Fruit fly (Drosophila melanogaster) whole organism, embryonic: ENCODE results near the gene Ugt35E2.

Experiments
- Bteb2 ChIP-seq: fragments of 200-800 bp; sonication (Bioruptor generic); optimal IDR thresholded peaks from 2 replicates; lab custom pipeline; 2016; ENCODE audit warnings: missing biosample characterization, missing genetic modification characterization
- CG15269 ChIP-seq: fragments of 200-800 bp; sonication (Bioruptor generic); optimal IDR thresholded peaks from 2 replicates; lab custom pipeline; 2018; ENCODE audit warnings: missing biosample characterization, mild to moderate bottlenecking, missing genetic modification characterization, moderate library complexity
- CG16779 ChIP-seq: fragments of 200-800 bp; sonication (Bioruptor generic); IDR thresholded peaks from 2 replicates; pipeline ENCODE4 v1.3.6; 2022; ENCODE audit warnings: missing biosample characterization, missing genetic modification characterization
- CG18476 ChIP-seq: fragments of 200-800 bp; sonication (Bioruptor generic); optimal IDR thresholded peaks from 2 replicates; lab custom pipeline; 2016; ENCODE audit warnings: missing biosample characterization, mild to moderate bottlenecking, missing genetic modification characterization
- CG2202 ChIP-seq: fragments of 200-800 bp; sonication (Bioruptor generic); optimal IDR thresholded peaks from 2 replicates; lab custom pipeline; 2018; ENCODE audit warnings: missing biosample characterization, mild to moderate bottlenecking, missing genetic modification characterization
- CG30403 ChIP-seq: fragments of 200-800 bp; sonication (Bioruptor generic); optimal IDR thresholded peaks from 3 replicates; lab custom pipeline; 2016; ENCODE audit warnings: missing biosample characterization, missing genetic modification characterization
- CG3281 ChIP-seq: fragments of 200-800 bp; sonication (Bioruptor generic); optimal IDR thresholded peaks from 3 replicates; lab custom pipeline; 2017; ENCODE audit warnings: missing biosample characterization, mild to moderate bottlenecking, missing genetic modification characterization
- CG34376 ChIP-seq: fragments of 200-800 bp; sonication (Bioruptor generic); optimal IDR thresholded peaks from 2 replicates; lab custom pipeline; 2018; ENCODE audit warnings: missing biosample characterization, mild to moderate bottlenecking, missing genetic modification characterization
- CG3726 ChIP-seq: fragments of 200-800 bp; sonication (Bioruptor generic); IDR thresholded peaks from 3 replicates; pipeline ENCODE4, ENCODE4 v1.3.6; 2022; ENCODE audit warnings: missing biosample characterization, missing genetic modification characterization
- CG3847 ChIP-seq: fragments of 200-800 bp; sonication (Bioruptor generic); IDR thresholded peaks from 2 replicates; pipeline ENCODE4 v1.3.6; 2022; ENCODE audit warnings: missing biosample characterization, missing genetic modification characterization
- CG3995 ChIP-seq: fragments of 200-800 bp; sonication (Bioruptor generic); optimal IDR thresholded peaks from 3 replicates; lab custom pipeline; 2016; ENCODE audit warnings: missing biosample characterization, missing genetic modification characterization
- CG7963 ChIP-seq: fragments of 200-800 bp; sonication (Bioruptor generic); IDR thresholded peaks from 3 replicates; pipeline ENCODE4 v1.3.6; 2022; ENCODE audit warnings: missing biosample characterization, missing genetic modification characterization; ENCODE audit not compliant: partially characterized antibody
- Ets65A ChIP-seq: fragments of 200-800 bp; sonication (Bioruptor generic); peaks from one replicate; lab custom pipeline; 2016; ENCODE audit warnings: missing biosample characterization, missing genetic modification characterization
- HmgZ ChIP-seq: fragments of 200-800 bp; sonication (Bioruptor generic); optimal IDR thresholded peaks from 2 replicates; lab custom pipeline; 2018; ENCODE audit warnings: missing biosample characterization, mild to moderate bottlenecking, missing genetic modification characterization
- Pdp1 ChIP-seq, 2 experiments: fragments of 200-800 bp; sonication (Bioruptor generic); optimal IDR thresholded peaks; 3 replicates each; lab custom pipeline; 2016; ENCODE audit warnings: missing biosample characterization in 2 of 2, missing genetic modification characterization in 2 of 2, mild to moderate bottlenecking in 1 of 2, moderate library complexity in 1 of 2
- Trl ChIP-seq, 3 experiments: fragments of >200 bp in 2 of 3; fragments of 200-800 bp in 1 of 3; sonication (Bioruptor generic) in 1 of 3; optimal IDR thresholded peaks; 2 replicates in 1 of 3; 3 replicates in 2 of 3; lab custom pipeline; 2016 to 2017; ENCODE audit warnings: missing biosample characterization in 1 of 3, missing genetic modification characterization in 1 of 3
- Usf ChIP-seq: fragments of 200-800 bp; sonication (Bioruptor generic); optimal IDR thresholded peaks from 2 replicates; lab custom pipeline; 2017; ENCODE audit warnings: missing genotype, missing biosample characterization, missing genetic modification characterization
- amos ChIP-seq: fragments of 200-800 bp; sonication (Bioruptor generic); IDR thresholded peaks from 2 replicates; pipeline ENCODE4 v1.3.6; 2022; ENCODE audit warnings: missing biosample characterization, missing genetic modification characterization; ENCODE audit not compliant: partially characterized antibody
- chinmo ChIP-seq: fragments of 200-800 bp; sonication (Bioruptor generic); IDR thresholded peaks from 4 replicates; pipeline ENCODE4 v1.3.6; 2022; ENCODE audit warnings: missing biosample characterization, missing genetic modification characterization; ENCODE audit not compliant: partially characterized antibody
- chn ChIP-seq: fragments of 200-800 bp; sonication (Bioruptor generic); optimal IDR thresholded peaks from 2 replicates; lab custom pipeline; 2016; ENCODE audit warnings: missing biosample characterization, missing genetic modification characterization
- exex ChIP-seq: fragments of 200-800 bp; sonication (Bioruptor generic); optimal IDR thresholded peaks from 4 replicates; lab custom pipeline; 2018; ENCODE audit warnings: missing biosample characterization, mild to moderate bottlenecking, missing genetic modification characterization, moderate library complexity
- gce ChIP-seq: fragments of 200-800 bp; sonication (Bioruptor generic); IDR thresholded peaks from 3 replicates; pipeline ENCODE4 v1.3.6; 2022; ENCODE audit warnings: missing biosample characterization, missing genetic modification characterization
- grn ChIP-seq: fragments of 200-800 bp; sonication (Bioruptor generic); optimal IDR thresholded peaks from 3 replicates; lab custom pipeline; 2017; ENCODE audit warnings: missing biosample characterization, missing genetic modification characterization
- lab ChIP-seq: fragments of 200-800 bp; sonication (Bioruptor generic); optimal IDR thresholded peaks from 3 replicates; lab custom pipeline; 2017; ENCODE audit warnings: missing biosample characterization, missing genetic modification characterization, mild to moderate bottlenecking, moderate library complexity, missing genetic modification reagents
- mirr ChIP-seq: fragments of 200-800 bp; sonication (Bioruptor generic); optimal IDR thresholded peaks from 3 replicates; lab custom pipeline; 2018; ENCODE audit warnings: missing biosample characterization, mild to moderate bottlenecking, missing genetic modification characterization
- pnt ChIP-seq: fragments of 200-800 bp; sonication (Bioruptor generic); optimal IDR thresholded peaks from 3 replicates; lab custom pipeline; 2016; ENCODE audit warnings: missing biosample characterization, missing genetic modification characterization
- salm ChIP-seq: fragments of 200-800 bp; sonication (Bioruptor generic); optimal IDR thresholded peaks from 2 replicates; lab custom pipeline; 2018; ENCODE audit warnings: missing biosample characterization, mild to moderate bottlenecking, missing genetic modification characterization
- sens ChIP-seq: fragments of 200-800 bp; sonication (Bioruptor generic); peaks from one replicate; lab custom pipeline; 2016; ENCODE audit warnings: missing biosample characterization, missing genetic modification characterization
- sisA ChIP-seq: fragments of 200-800 bp; sonication (Bioruptor generic); IDR thresholded peaks from 2 replicates; pipeline ENCODE4 v1.3.6; 2022; ENCODE audit warnings: missing biosample characterization, missing genetic modification characterization
- sug ChIP-seq: fragments of 200-800 bp; optimal IDR thresholded peaks from 2 replicates; lab custom pipeline; 2019; ENCODE audit warnings: missing biosample characterization, mild to moderate bottlenecking, missing genetic modification characterization, moderate library complexity
- tll ChIP-seq, 2 experiments: fragments of 200-800 bp in 1 of 2; fragments of >200 bp in 1 of 2; sonication (Bioruptor generic) in 1 of 2; optimal IDR thresholded peaks; 2 replicates each; lab custom pipeline; 2017 to 2019; ENCODE audit warnings: missing biosample characterization in 2 of 2, missing genetic modification characterization in 2 of 2, mild to moderate bottlenecking in 1 of 2, moderate library complexity in 1 of 2
- z ChIP-seq: fragments of 200-800 bp; sonication (Bioruptor generic); IDR thresholded peaks from 3 replicates; pipeline ENCODE4 v1.3.6; 2022; ENCODE audit warnings: missing biosample characterization, missing genetic modification characterization

The Ugt35E2 gene

DNA sequence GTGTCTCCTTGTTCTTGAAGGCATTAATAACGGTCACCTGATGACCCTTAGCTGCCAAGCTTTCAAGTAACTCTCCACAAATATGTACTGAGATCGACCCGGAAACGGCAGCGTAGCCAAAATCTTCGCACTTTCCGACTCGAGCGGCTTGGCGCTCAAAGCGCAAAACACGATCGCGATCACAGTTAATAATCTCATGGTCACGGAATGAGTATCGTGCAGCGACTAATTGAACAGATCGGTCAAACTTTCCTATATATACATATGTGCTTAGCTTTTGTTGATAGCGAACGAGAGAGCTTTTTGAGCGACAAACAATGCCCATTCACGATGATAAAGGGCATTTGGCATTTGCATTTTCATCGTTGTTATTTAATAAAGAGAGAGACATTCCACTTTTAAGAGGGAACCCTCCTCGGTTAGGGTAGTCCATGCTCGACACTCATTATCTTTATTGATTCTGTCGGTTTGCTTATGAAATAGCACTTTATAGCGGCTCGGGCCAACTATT is 39.6 kb downstream of the Ugt35E2 start, which contains the start of gene Ugt35C1:
Gene Ugt35C1 (minus strand): TSS at position 213 of the 511 bp plus-strand sequence.
- TF ChIP-seq CG30403: no peak
- peak; percentile 46 for TF ChIP-seq exex
- TF ChIP-seq chinmo (GFP tag; lab: Robert Waterston, UW): 0 out of 4 replicates have a peak, but pooled peaks have one; percentile 22
- no peak for TF ChIP-seq gce (GFP tag; lab: Robert Waterston, UW)
- no peak for TF ChIP-seq Ets65A
- peak in 1 of 2 experiments; percentile 15 for TF ChIP-seq Trl (optimal IDR thresholded peaks at IDR 0.05; lab: Kevin White, UChicago)
- TF ChIP-seq Trl (GFP tag; optimal IDR thresholded peaks at IDR 0.05; lab: Kevin White, UChicago): no peak
- TF ChIP-seq amos (GFP tag; lab: Robert Waterston, UW): peak; percentile 11; the same call in 1 of the 2 replicates
- peak; percentile 16 for TF ChIP-seq lab (GFP tag; lab: Kevin White, UChicago)
- TF ChIP-seq Pdp1 (GFP tag; optimal IDR thresholded peaks at IDR 0.05; lab: Kevin White, UChicago): no peak
- peak; percentile 33 for TF ChIP-seq CG34376 (GFP tag; lab: Kevin White, UChicago)
- TF ChIP-seq CG3995 (GFP tag; lab: Kevin White, UChicago): peak; percentile 67
- TF ChIP-seq sisA (GFP tag; lab: Robert Waterston, UW): no peak

DNA sequence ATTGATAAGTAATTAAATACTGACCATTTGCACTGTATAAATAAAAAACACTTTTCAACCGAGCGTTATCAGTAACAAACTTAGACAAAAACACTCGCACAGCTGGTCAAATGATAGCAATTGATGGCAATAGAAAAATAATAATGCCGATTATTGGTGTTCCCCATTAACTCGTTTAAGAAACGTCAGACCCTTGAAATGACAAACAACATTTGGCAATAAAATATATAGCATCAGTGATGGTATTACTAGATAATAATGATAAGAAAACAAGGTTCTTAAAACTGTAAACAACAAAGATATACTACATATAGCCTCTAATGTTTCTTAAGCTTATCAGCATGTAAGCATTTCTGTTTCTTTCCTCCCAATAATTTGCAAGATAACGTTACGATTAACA is 41.4 kb downstream of the Ugt35E2 start:
- TF ChIP-seq mirr (peak; percentile 42), sens (GFP tag; lab: Kevin White, UChicago) (no peak), CG7963 (no peak), CG15269 (tag; lab: Kevin White, UChicago) (no peak), Usf (GFP tag; lab: Kevin White, UChicago) (no peak), CG16779 (GFP tag; lab: Robert Waterston, UW) (no peak), CG3281 (GFP tag; lab: Kevin White, UChicago) (peak; percentile 8), chn (no peak), CG3847 (no peak), pnt (GFP tag; lab: Kevin White, UChicago) (no peak), z (no peak), sug (tag; lab: Kevin White, UChicago) (peak; percentile 57), CG3726 (GFP tag; lab: Robert Waterston, UW) (no peak), grn (GFP tag; lab: Kevin White, UChicago) (peak; percentile 20), exex (peak; percentile 95), CG18476 (GFP tag; lab: Kevin White, UChicago) (no peak), tll (GFP tag; optimal IDR thresholded peaks at IDR 0.05; lab: Kevin White, UChicago) (no peak), HmgZ (tag; lab: Kevin White, UChicago) (peak; percentile 7), CG2202 (no peak), CG34376 (GFP tag; lab: Kevin White, UChicago) (peak; percentile 70), sisA (GFP tag; lab: Robert Waterston, UW) (no peak), Bteb2 (GFP tag; lab: Kevin White, UChicago) (no peak), salm (tag; lab: Kevin White, UChicago) (no peak)
